Fruit fly (Drosophila melanogaster) whole organism, embryonic: ENCODE data around the gene CG15155.

Experiments used
- Bteb2 ChIP-seq: fragments of 200-800 bp; sonication (Bioruptor generic); optimal IDR thresholded peaks from 2 replicates; lab custom pipeline; 2016; ENCODE audit warnings: missing biosample characterization, missing genetic modification characterization
- CG10654 ChIP-seq: fragments of 200-800 bp; sonication (Bioruptor generic); optimal IDR thresholded peaks from 2 replicates; lab custom pipeline; 2016; ENCODE audit warnings: missing biosample characterization, missing genetic modification characterization
- CG1233 ChIP-seq: fragments of 200-800 bp; sonication (Bioruptor generic); optimal IDR thresholded peaks from 4 replicates; lab custom pipeline; 2018; ENCODE audit warnings: missing biosample characterization, mild to moderate bottlenecking, missing genetic modification characterization
- CG12769 ChIP-seq: fragments of 200-800 bp; sonication (Bioruptor generic); optimal IDR thresholded peaks from 2 replicates; lab custom pipeline; 2019; ENCODE audit warnings: missing biosample characterization, mild to moderate bottlenecking, missing genetic modification characterization, moderate library complexity
- CG14441 ChIP-seq: fragments of 200-800 bp; sonication (Bioruptor generic); IDR thresholded peaks from 2 replicates; pipeline ENCODE4 v1.3.6; 2022; ENCODE audit warnings: missing biosample characterization, missing genetic modification characterization
- CG15073 ChIP-seq: fragments of 200-800 bp; sonication (Bioruptor generic); optimal IDR thresholded peaks from 2 replicates; lab custom pipeline; 2016; ENCODE audit warnings: missing biosample characterization, missing genetic modification characterization
- CG1602 ChIP-seq: fragments of 200-800 bp; sonication (Bioruptor generic); optimal IDR thresholded peaks from 3 replicates; lab custom pipeline; 2016; ENCODE audit warnings: missing biosample characterization, missing genetic modification characterization
- CG33557 ChIP-seq: fragments of 200-800 bp; sonication (Bioruptor generic); optimal IDR thresholded peaks from 2 replicates; lab custom pipeline; 2019; ENCODE audit warnings: missing biosample characterization, mild to moderate bottlenecking, missing genetic modification characterization, moderate library complexity
- CG34376 ChIP-seq: fragments of 200-800 bp; sonication (Bioruptor generic); optimal IDR thresholded peaks from 2 replicates; lab custom pipeline; 2018; ENCODE audit warnings: missing biosample characterization, mild to moderate bottlenecking, missing genetic modification characterization
- CG4360 ChIP-seq: fragments of 200-800 bp; sonication (Bioruptor generic); IDR thresholded peaks from 2 replicates; pipeline ENCODE4 v1.3.6; 2022; ENCODE audit warnings: missing biosample characterization, missing genetic modification characterization
- CG6175 ChIP-seq: fragments of 200-800 bp; sonication (Bioruptor generic); IDR thresholded peaks from 3 replicates; pipeline ENCODE4 v1.3.6; 2022; ENCODE audit warnings: missing biosample characterization, missing genetic modification characterization
- CG6791 ChIP-seq: fragments of 200-800 bp; sonication (Bioruptor generic); IDR thresholded peaks from 3 replicates; pipeline ENCODE4 v1.3.6; 2022; ENCODE audit warnings: missing biosample characterization, missing genetic modification characterization; ENCODE audit not compliant: partially characterized antibody
- CG7357 ChIP-seq: fragments of 200-800 bp; sonication (Bioruptor generic); IDR thresholded peaks from 3 replicates; pipeline ENCODE4 v1.3.6; 2022; ENCODE audit warnings: missing biosample characterization, missing genetic modification characterization
- CG7963 ChIP-seq: fragments of 200-800 bp; sonication (Bioruptor generic); IDR thresholded peaks from 3 replicates; pipeline ENCODE4 v1.3.6; 2022; ENCODE audit warnings: missing biosample characterization, missing genetic modification characterization; ENCODE audit not compliant: partially characterized antibody
- CG7987 ChIP-seq: fragments of 200-800 bp; sonication (Bioruptor generic); optimal IDR thresholded peaks from 2 replicates; lab custom pipeline; 2018; ENCODE audit warnings: missing biosample characterization, mild to moderate bottlenecking, missing genetic modification characterization, moderate library complexity
- CG8388 ChIP-seq: fragments of 200-800 bp; sonication (Bioruptor generic); optimal IDR thresholded peaks from 2 replicates; lab custom pipeline; 2019; ENCODE audit warnings: missing biosample characterization, mild to moderate bottlenecking, missing genetic modification characterization, moderate library complexity
- CG8765 ChIP-seq: fragments of 200-800 bp; sonication (Bioruptor generic); IDR thresholded peaks from 2 replicates; pipeline ENCODE4 v1.3.6; 2022; ENCODE audit warnings: missing biosample characterization, missing genetic modification characterization
- CkIIα-i1 ChIP-seq: fragments of 200-800 bp; sonication (Bioruptor generic); IDR thresholded peaks from 2 replicates; pipeline ENCODE4 v1.3.6; 2022; ENCODE audit warnings: missing biosample characterization, missing genetic modification characterization
- CrebB ChIP-seq: fragments of 200-800 bp; sonication (Bioruptor generic); optimal IDR thresholded peaks from 3 replicates; lab custom pipeline; 2018; ENCODE audit warnings: missing biosample characterization, mild to moderate bottlenecking, missing genetic modification characterization
- Dad ChIP-seq: fragments of 200-800 bp; sonication (Bioruptor generic); optimal IDR thresholded peaks from 3 replicates; lab custom pipeline; 2016; ENCODE audit warnings: missing biosample characterization, missing genetic modification characterization
- Dip3 ChIP-seq: fragments of 200-800 bp; sonication (Bioruptor generic); optimal IDR thresholded peaks from 3 replicates; lab custom pipeline; 2016; ENCODE audit warnings: missing biosample characterization, missing genetic modification characterization
- Doc2 ChIP-seq: fragments of 200-800 bp; sonication (Bioruptor generic); IDR thresholded peaks from 2 replicates; pipeline ENCODE4 v1.3.6; 2022; ENCODE audit warnings: missing biosample characterization, missing genetic modification characterization
- ERR ChIP-seq: fragments of 200-800 bp; sonication (Bioruptor generic); optimal IDR thresholded peaks from 2 replicates; lab custom pipeline; 2016; ENCODE audit warnings: missing biosample characterization, missing genetic modification characterization
- Ets65A ChIP-seq: fragments of 200-800 bp; sonication (Bioruptor generic); peaks from one replicate; lab custom pipeline; 2016; ENCODE audit warnings: missing biosample characterization, missing genetic modification characterization
- GATAe ChIP-seq: fragments of 200-800 bp; sonication (Bioruptor generic); conservative IDR thresholded peaks from 2 replicates; pipeline ENCODE4 v1.3.6; 2022; ENCODE audit warnings: missing biosample characterization, missing genetic modification characterization
- HLH54F ChIP-seq: fragments of 200-800 bp; sonication (Bioruptor generic); optimal IDR thresholded peaks from 3 replicates; lab custom pipeline; 2016; ENCODE audit warnings: missing biosample characterization, missing genetic modification characterization
- Lhr ChIP-seq: fragments of 200-800 bp; sonication (Bioruptor generic); optimal IDR thresholded peaks from 3 replicates; lab custom pipeline; 2017; ENCODE audit warnings: mild to moderate bottlenecking, missing biosample characterization, missing genetic modification reagents, missing genetic modification characterization
- Lpt ChIP-seq: fragments of >200 bp; optimal IDR thresholded peaks from 2 replicates; lab custom pipeline; 2018; ENCODE audit warnings: missing biosample characterization, missing genetic modification characterization
- Mad ChIP-seq: fragments of 200-800 bp; sonication (Bioruptor generic); optimal IDR thresholded peaks from 2 replicates; lab custom pipeline; 2016; ENCODE audit warnings: missing biosample characterization, missing genetic modification characterization
- Neu2 ChIP-seq: fragments of 200-800 bp; sonication (Bioruptor generic); optimal IDR thresholded peaks from 3 replicates; lab custom pipeline; 2016; ENCODE audit warnings: missing biosample characterization, missing genetic modification characterization, borderline replicate concordance
- NfI ChIP-seq: fragments of 200-800 bp; sonication (Bioruptor generic); optimal IDR thresholded peaks from 3 replicates; lab custom pipeline; 2018; ENCODE audit warnings: missing biosample characterization, mild to moderate bottlenecking, missing genetic modification characterization, moderate library complexity
- Oaz ChIP-seq: fragments of 200-800 bp; sonication (Bioruptor generic); IDR thresholded peaks from 2 replicates; pipeline ENCODE4 v1.3.6; 2022; ENCODE audit warnings: missing biosample characterization, missing genetic modification characterization
- Pdp1 ChIP-seq, 2 experiments: fragments of 200-800 bp; sonication (Bioruptor generic); optimal IDR thresholded peaks; 3 replicates each; lab custom pipeline; 2016; ENCODE audit warnings: missing biosample characterization in 2 of 2, missing genetic modification characterization in 2 of 2, mild to moderate bottlenecking in 1 of 2, moderate library complexity in 1 of 2
- Stat92E ChIP-seq, 3 experiments: fragments of >200 bp in 2 of 3; fragments of 200-800 bp in 1 of 3; sonication (Bioruptor generic) in 1 of 3; optimal IDR thresholded peaks; 2 replicates each; lab custom pipeline; 2017 to 2019; ENCODE audit warnings: missing biosample characterization in 3 of 3, missing genetic modification characterization in 3 of 3, mild to moderate bottlenecking in 1 of 3, moderate library complexity in 1 of 3
- Usf ChIP-seq: fragments of 200-800 bp; sonication (Bioruptor generic); optimal IDR thresholded peaks from 2 replicates; lab custom pipeline; 2017; ENCODE audit warnings: missing genotype, missing biosample characterization, missing genetic modification characterization
- Xrp1 ChIP-seq: fragments of 200-800 bp; sonication (Bioruptor generic); IDR thresholded peaks from 2 replicates; pipeline ENCODE4 v1.3.6; 2022; ENCODE audit warnings: missing biosample characterization, missing genetic modification characterization
- caup ChIP-seq: fragments of 200-800 bp; sonication (Bioruptor generic); optimal IDR thresholded peaks from 3 replicates; lab custom pipeline; 2017; ENCODE audit warnings: missing biosample characterization, mild to moderate bottlenecking, missing genetic modification characterization, moderate library complexity; ENCODE audit not compliant: severe bottlenecking
- dm ChIP-seq: fragments of 200-800 bp; sonication (Bioruptor generic); optimal IDR thresholded peaks from 3 replicates; lab custom pipeline; 2016; ENCODE audit warnings: missing biosample characterization, missing genetic modification characterization
- dpn ChIP-seq, 2 experiments: fragments of 200-800 bp; sonication (Bioruptor generic); optimal IDR thresholded peaks; 3 replicates each; lab custom pipeline; 2016; ENCODE audit warnings: missing biosample characterization in 2 of 2, missing genetic modification characterization in 2 of 2
- exex ChIP-seq: fragments of 200-800 bp; sonication (Bioruptor generic); optimal IDR thresholded peaks from 4 replicates; lab custom pipeline; 2018; ENCODE audit warnings: missing biosample characterization, mild to moderate bottlenecking, missing genetic modification characterization, moderate library complexity
- fd102C ChIP-seq: fragments of 200-800 bp; sonication (Bioruptor generic); optimal IDR thresholded peaks from 2 replicates; lab custom pipeline; 2018; ENCODE audit warnings: missing biosample characterization, mild to moderate bottlenecking, missing genetic modification characterization, moderate library complexity
- fu2 ChIP-seq: fragments of 200-800 bp; sonication (Bioruptor generic); optimal IDR thresholded peaks from 2 replicates; lab custom pipeline; 2016; ENCODE audit warnings: missing biosample characterization, missing genetic modification characterization
- ham ChIP-seq: fragments of 200-800 bp; sonication (Bioruptor generic); IDR thresholded peaks from 2 replicates; pipeline ENCODE4 v1.3.6; 2022; ENCODE audit warnings: missing biosample characterization, missing genetic modification characterization
- ind ChIP-seq: fragments of 200-800 bp; sonication (Bioruptor generic); optimal IDR thresholded peaks from 3 replicates; lab custom pipeline; 2016; ENCODE audit warnings: missing biosample characterization, missing genetic modification characterization
- mirr ChIP-seq: fragments of 200-800 bp; sonication (Bioruptor generic); optimal IDR thresholded peaks from 3 replicates; lab custom pipeline; 2018; ENCODE audit warnings: missing biosample characterization, mild to moderate bottlenecking, missing genetic modification characterization
- nerfin-2 ChIP-seq: fragments of 200-800 bp; sonication (Bioruptor generic); IDR thresholded peaks from 2 replicates; pipeline ENCODE4 v1.3.6; 2022; ENCODE audit warnings: missing biosample characterization, missing genetic modification characterization; ENCODE audit not compliant: partially characterized antibody
- peb ChIP-seq: fragments of 200-800 bp; sonication (Bioruptor generic); IDR thresholded peaks from 2 replicates; pipeline ENCODE4 v1.3.6; 2022; ENCODE audit warnings: missing biosample characterization, missing genetic modification characterization
- run ChIP-seq: fragments of 200-800 bp; sonication (Bioruptor generic); optimal IDR thresholded peaks from 3 replicates; lab custom pipeline; 2018; ENCODE audit warnings: missing biosample characterization, mild to moderate bottlenecking, missing genetic modification characterization
- stwl ChIP-seq: fragments of 200-800 bp; sonication (Bioruptor generic); optimal IDR thresholded peaks from 3 replicates; lab custom pipeline; 2018; ENCODE audit warnings: missing biosample characterization, mild to moderate bottlenecking, missing genetic modification characterization, moderate library complexity
- unpg ChIP-seq: fragments of 200-800 bp; sonication (Bioruptor generic); optimal IDR thresholded peaks from 3 replicates; lab custom pipeline; 2018; ENCODE audit warnings: missing biosample characterization, mild to moderate bottlenecking, missing genetic modification characterization, moderate library complexity
- yki ChIP-seq: fragments of >200 bp; optimal IDR thresholded peaks from 3 replicates; lab custom pipeline; 2018

CG15155 gene

dm6 chr2L:18147511-18148072 is 7.1 kb upstream of the CG15155 start (continued):
- TF ChIP-seq unpg (GFP tag; lab: Kevin White, UChicago) (no peak), fu2 (GFP tag; lab: Kevin White, UChicago) (no peak), CkIIα-i1 (GFP tag; lab: Robert Waterston, UW) (no peak), dpn (GFP tag; optimal IDR thresholded peaks at IDR 0.05; lab: Kevin White, UChicago) (no peak), fd102C (GFP tag; lab: Kevin White, UChicago) (no peak), GATAe (GFP tag; lab: Robert Waterston, UW) (peak; percentile 95), Mad (no peak), Xrp1 (GFP tag; lab: Robert Waterston, UW) (no peak), Usf (GFP tag; lab: Kevin White, UChicago) (no peak), Pdp1 (GFP tag; optimal IDR thresholded peaks at IDR 0.05; lab: Kevin White, UChicago) (peak in 1 of 2 experiments; percentile 29), Dad (GFP tag; lab: Kevin White, UChicago) (no peak), Oaz (GFP tag; lab: Robert Waterston, UW) (no peak), CG7357 (GFP tag; lab: Robert Waterston, UW) (no peak), dm (GFP tag; lab: Kevin White, UChicago) (no peak), CG12769 (tag; lab: Kevin White, UChicago) (peak; percentile 41), exex (tag; lab: Kevin White, UChicago) (peak; percentile 95), CG34376 (GFP tag; lab: Kevin White, UChicago) (peak; percentile 89), mirr (GFP tag; lab: Kevin White, UChicago) (peak; percentile 96), NfI (no peak), CG4360 (GFP tag; lab: Robert Waterston, UW) (no peak), CG33557 (no peak), CG8388 (no peak), CG1602 (no peak), CG7987 (GFP tag; lab: Kevin White, UChicago) (peak; percentile 35), Bteb2 (GFP tag; lab: Kevin White, UChicago) (no peak), CG6791 (GFP tag; lab: Robert Waterston, UW) (no peak), peb (GFP tag; lab: Robert Waterston, UW) (no peak), Neu2 (GFP tag; lab: Kevin White, UChicago) (no peak), Lpt (GFP tag; lab: Kevin White, UChicago) (no peak), Ets65A (GFP tag; lab: Kevin White, UChicago) (no peak), CG15073 (no peak), CG14441 (GFP tag; lab: Robert Waterston, UW) (0 out of 2 replicates have a peak, but pooled peaks have one; percentile 23), CG6175 (GFP tag; lab: Robert Waterston, UW) (no peak), caup (peak; percentile 43), ERR (no peak), Doc2 (GFP tag; lab: Robert Waterston, UW) (no peak), run (no peak), stwl (tag; lab: Kevin White, UChicago) (no peak), ham (no peak), CrebB (tag; lab: Kevin White, UChicago) (no peak), ind (GFP tag; lab: Kevin White, UChicago) (no peak), yki (lab: Kevin White, UChicago) (no peak), CG7963 (GFP tag; lab: Robert Waterston, UW) (no peak), nerfin-2 (GFP tag; lab: Robert Waterston, UW) (no peak), Stat92E (GFP tag; optimal IDR thresholded peaks at IDR 0.05; lab: Kevin White, UChicago) (peak in 1 of 3 experiments; percentile 72), CG10654 (GFP tag; lab: Kevin White, UChicago) (no peak), Lhr (GFP tag; lab: Kevin White, UChicago) (no peak), CG8765 (GFP tag; lab: Robert Waterston, UW) (no peak), HLH54F (GFP tag; lab: Kevin White, UChicago) (no peak), Dip3 (GFP tag; lab: Kevin White, UChicago) (no peak), CG1233 (peak; percentile 12)
